Worm (Caenorhabditis elegans) whole organism, young adult: Measurements from ENCODE around the gene mlc-3.

Experiments
- B0035.1 ChIP-seq: sonication (generic microtip); optimal IDR thresholded peaks from 2 replicates; lab custom pipeline; 2016; ENCODE audit warnings: missing genetic modification characterization, mild to moderate bottlenecking, missing compliant biosample characterization, missing genotype, missing genetic modification reagents
- B0261.1 ChIP-seq: sonication (generic microtip); optimal IDR thresholded peaks from 2 replicates; lab custom pipeline; 2016; ENCODE audit warnings: mild to moderate bottlenecking, missing genetic modification characterization, moderate library complexity, missing compliant biosample characterization
- B0336.3 ChIP-seq: fragments of 200-800 bp; sonication (Bioruptor generic); IDR thresholded peaks from 2 replicates; pipeline ENCODE4 v1.3.6; 2022; ENCODE audit warnings: missing genetic modification characterization, missing compliant biosample characterization
- C06A6.2 ChIP-seq: fragments of 200-800 bp; sonication (Bioruptor generic); conservative IDR thresholded peaks from 2 replicates; pipeline ENCODE4 v1.3.6; 2022; ENCODE audit warnings: missing genetic modification characterization, missing compliant biosample characterization
- F52B5.7 ChIP-seq: sonication (generic microtip); optimal IDR thresholded peaks from 2 replicates; lab custom pipeline; 2016; ENCODE audit warnings: mild to moderate bottlenecking, missing genetic modification characterization, missing compliant biosample characterization
- T26A5.8 ChIP-seq: sonication (generic microtip); optimal IDR thresholded peaks from 2 replicates; lab custom pipeline; 2016; ENCODE audit warnings: missing genetic modification characterization, missing compliant biosample characterization
- Y53F4B.3 ChIP-seq: fragments of 200-800 bp; sonication (Bioruptor generic); IDR thresholded peaks from 2 replicates; pipeline ENCODE4 v1.3.6; 2022; ENCODE audit warnings: missing genetic modification reagents, missing genetic modification characterization, missing compliant biosample characterization
- Y56A3A.18 ChIP-seq: fragments of 200-800 bp; sonication (Bioruptor generic); IDR thresholded peaks from 2 replicates; pipeline ENCODE4 v1.3.6; 2022; ENCODE audit warnings: missing genetic modification reagents, missing genetic modification characterization, missing compliant biosample characterization
- Y67H2A.10 ChIP-seq: fragments of 200-800 bp; sonication (Bioruptor generic); conservative IDR thresholded peaks from 2 replicates; pipeline ENCODE4 v1.3.6; 2022; ENCODE audit warnings: missing genetic modification reagents, missing genetic modification characterization, missing compliant biosample characterization
- Y79H2A.3 ChIP-seq: fragments of 200-800 bp; sonication (Bioruptor generic); conservative IDR thresholded peaks from 2 replicates; pipeline ENCODE4 v1.3.6; 2022; ENCODE audit warnings: missing genetic modification reagents, missing genetic modification characterization, missing compliant biosample characterization
- Y95B8A.8 ChIP-seq: fragments of 200-800 bp; sonication (Bioruptor generic); IDR thresholded peaks from 2 replicates; pipeline ENCODE4 v1.3.6; 2022; ENCODE audit warnings: missing genetic modification reagents, missing genetic modification characterization, missing compliant biosample characterization
- ZK185.1 ChIP-seq: sonication (generic microtip); optimal IDR thresholded peaks from 2 replicates; lab custom pipeline; 2016; ENCODE audit warnings: mild to moderate bottlenecking, missing genetic modification characterization, missing compliant biosample characterization; ENCODE audit not compliant: poor library complexity, severe bottlenecking
- ama-1 ChIP-seq, 3 experiments: fragments of 150-350 bp in 1 of 3; sonication (generic microtip) in 2 of 3; optimal IDR thresholded peaks; 2 replicates each; lab custom pipeline; 2014 to 2018; ENCODE audit warnings: missing biosample characterization in 2 of 3, missing genetic modification characterization in 2 of 3, missing genetic modification reagents in 2 of 3
- aptf-3 ChIP-seq: fragments of 200-800 bp; sonication (Bioruptor generic); IDR thresholded peaks from 2 replicates; pipeline ENCODE4 v1.3.6; 2022; ENCODE audit warnings: missing genetic modification characterization, missing compliant biosample characterization
- attf-5 ChIP-seq: fragments of 200-800 bp; sonication (Bioruptor generic); optimal IDR thresholded peaks from 2 replicates; lab custom pipeline; 2018; ENCODE audit warnings: mild to moderate bottlenecking, missing genetic modification characterization, missing compliant biosample characterization
- attf-6 ChIP-seq: fragments of 200-800 bp; sonication (Bioruptor generic); IDR thresholded peaks from 2 replicates; pipeline ENCODE4 v1.3.6; 2022; ENCODE audit warnings: missing genetic modification reagents, missing genetic modification characterization, missing compliant biosample characterization
- cebp-1 ChIP-seq, 2 experiments: fragments of 200-800 bp in 1 of 2; sonication (Bioruptor generic) in 1 of 2; sonication (generic microtip) in 1 of 2; IDR thresholded peaks in 1 of 2; optimal IDR thresholded peaks in 1 of 2; 2 replicates each; pipeline versions ENCODE4 v1.3.6 to Lab custom; 2017 to 2022; ENCODE audit warnings: missing compliant biosample characterization in 2 of 2, missing genetic modification characterization in 2 of 2, mild to moderate bottlenecking in 1 of 2, missing genetic modification reagents in 1 of 2, moderate library complexity in 1 of 2
- cebp-2 ChIP-seq: fragments of 200-800 bp; sonication (Bioruptor generic); IDR thresholded peaks from 2 replicates; pipeline ENCODE4 v1.3.6; 2022; ENCODE audit warnings: missing genetic modification characterization, missing compliant biosample characterization
- ceh-100 ChIP-seq: fragments of 200-800 bp; sonication (Bioruptor generic); IDR thresholded peaks from 2 replicates; pipeline ENCODE4 v1.3.6; 2022; ENCODE audit warnings: missing genetic modification reagents, missing genetic modification characterization, missing compliant biosample characterization
- ceh-27 ChIP-seq: fragments of 200-800 bp; sonication (Bioruptor generic); optimal IDR thresholded peaks from 2 replicates; lab custom pipeline; 2018; ENCODE audit warnings: mild to moderate bottlenecking, missing genetic modification characterization, moderate library complexity, missing compliant biosample characterization
- ceh-40 ChIP-seq: fragments of 200-800 bp; sonication (Bioruptor generic); IDR thresholded peaks from 2 replicates; pipeline ENCODE4 v1.3.6; 2022; ENCODE audit warnings: missing genetic modification characterization, missing compliant biosample characterization
- chd-7 ChIP-seq: sonication (generic microtip); optimal IDR thresholded peaks from 2 replicates; lab custom pipeline; 2016; ENCODE audit warnings: mild to moderate bottlenecking, missing genetic modification characterization, moderate library complexity, missing compliant biosample characterization
- dox-1 ChIP-seq: fragments of 200-800 bp; sonication (Bioruptor generic); IDR thresholded peaks from 2 replicates; pipeline ENCODE4 v1.3.6; 2022; ENCODE audit warnings: missing genetic modification reagents, missing genetic modification characterization, missing compliant biosample characterization
- egl-18 ChIP-seq: fragments of 200-800 bp; sonication (Bioruptor generic); IDR thresholded peaks from 2 replicates; pipeline ENCODE4 v1.3.6; 2022; ENCODE audit warnings: missing genetic modification reagents, missing genetic modification characterization, missing compliant biosample characterization
- egl-44 ChIP-seq: fragments of 200-800 bp; sonication (Bioruptor generic); IDR thresholded peaks from 2 replicates; pipeline ENCODE4 v1.3.6; 2022; ENCODE audit warnings: missing genetic modification reagents, missing genetic modification characterization, missing compliant biosample characterization
- ets-4 ChIP-seq: fragments of 200-800 bp; sonication (Bioruptor generic); optimal IDR thresholded peaks from 2 replicates; lab custom pipeline; 2018; ENCODE audit warnings: mild to moderate bottlenecking, missing genetic modification characterization, missing compliant biosample characterization
- hmg-1.2 ChIP-seq: fragments of 200-800 bp; sonication (Bioruptor generic); IDR thresholded peaks from 2 replicates; pipeline ENCODE4 v1.3.6; 2022; ENCODE audit warnings: missing genetic modification reagents, missing genetic modification characterization, missing compliant biosample characterization
- hmg-20 ChIP-seq: fragments of 200-800 bp; sonication (Bioruptor generic); IDR thresholded peaks from 2 replicates; pipeline ENCODE4 v1.3.6; 2022; ENCODE audit warnings: missing genetic modification reagents, missing genetic modification characterization, missing compliant biosample characterization
- let-526 ChIP-seq: fragments of 200-800 bp; sonication (Bioruptor generic); IDR thresholded peaks from 2 replicates; pipeline ENCODE4 v1.3.6; 2022; ENCODE audit warnings: missing genetic modification reagents, missing genetic modification characterization, missing compliant biosample characterization
- lin-35 ChIP-seq, 3 experiments: fragments of 150-350 bp in 2 of 3; sonication (generic microtip) in 1 of 3; optimal IDR thresholded peaks; 2 replicates each; lab custom pipeline; 2014 to 2018; ENCODE audit warnings: missing biosample characterization in 3 of 3, missing genetic modification characterization in 3 of 3, missing genetic modification reagents in 3 of 3
- lin-40 ChIP-seq: sonication (generic microtip); optimal IDR thresholded peaks from 2 replicates; lab custom pipeline; 2016; ENCODE audit warnings: missing genetic modification characterization, mild to moderate bottlenecking, missing compliant biosample characterization, missing genotype, missing genetic modification reagents
- madf-10 ChIP-seq: sonication (generic microtip); optimal IDR thresholded peaks from 2 replicates; lab custom pipeline; 2016; ENCODE audit warnings: mild to moderate bottlenecking, missing genetic modification characterization, missing compliant biosample characterization
- madf-3 ChIP-seq: fragments of 200-800 bp; sonication (Bioruptor generic); IDR thresholded peaks from 2 replicates; pipeline ENCODE4 v1.3.6; 2022; ENCODE audit warnings: missing genetic modification reagents, missing genetic modification characterization, missing compliant biosample characterization
- madf-6 ChIP-seq: fragments of 200-800 bp; sonication (Bioruptor generic); IDR thresholded peaks from 2 replicates; pipeline ENCODE4 v1.3.6; 2022; ENCODE audit warnings: missing genetic modification reagents, missing genetic modification characterization, missing compliant biosample characterization
- mxl-1 ChIP-seq: sonication (generic microtip); optimal IDR thresholded peaks from 2 replicates; lab custom pipeline; 2016; ENCODE audit warnings: missing genetic modification characterization, missing compliant biosample characterization
- nfya-2 ChIP-seq: fragments of 200-800 bp; sonication (Bioruptor generic); IDR thresholded peaks from 2 replicates; pipeline ENCODE4 v1.3.6; 2022; ENCODE audit warnings: missing genetic modification reagents, missing genetic modification characterization, missing compliant biosample characterization
- nhr-120 ChIP-seq: fragments of 200-800 bp; sonication (Bioruptor generic); IDR thresholded peaks from 2 replicates; pipeline ENCODE4 v1.3.6; 2022; ENCODE audit warnings: missing genetic modification characterization, missing compliant biosample characterization
- nhr-27 ChIP-seq: fragments of 200-800 bp; sonication (Bioruptor generic); optimal IDR thresholded peaks from 2 replicates; lab custom pipeline; 2018; ENCODE audit warnings: mild to moderate bottlenecking, missing genetic modification characterization, moderate library complexity, missing compliant biosample characterization
- nhr-90 ChIP-seq: sonication (generic microtip); optimal IDR thresholded peaks from 2 replicates; lab custom pipeline; 2016; ENCODE audit warnings: missing genotype, mild to moderate bottlenecking, missing genetic modification characterization, missing compliant biosample characterization
- pbrm-1 ChIP-seq: fragments of 200-800 bp; sonication (Bioruptor generic); IDR thresholded peaks from 2 replicates; pipeline ENCODE4 v1.3.6; 2022; ENCODE audit warnings: missing genetic modification reagents, missing genetic modification characterization, missing compliant biosample characterization
- pha-4 ChIP-seq: fragments of 150-350 bp; sonication (generic microtip); optimal IDR thresholded peaks from 2 replicates; lab custom pipeline; 2014; ENCODE audit warnings: missing biosample characterization, missing genetic modification reagents, missing genetic modification characterization
- rec-8 ChIP-seq, 2 experiments: sonication (generic microtip); optimal IDR thresholded peaks; 2 replicates each; lab custom pipeline; 2016; ENCODE audit warnings: mild to moderate bottlenecking in 2 of 2, missing genetic modification characterization in 2 of 2, missing genetic modification reagents in 2 of 2, missing genotype in 2 of 2, missing biosample characterization in 1 of 2, missing compliant biosample characterization in 1 of 2, moderate library complexity in 1 of 2
- zim-3 ChIP-seq: sonication (generic microtip); optimal IDR thresholded peaks from 2 replicates; lab custom pipeline; 2017; ENCODE audit warnings: mild to moderate bottlenecking, missing genetic modification characterization, moderate library complexity, missing compliant biosample characterization
- ztf-18 ChIP-seq: sonication (generic microtip); optimal IDR thresholded peaks from 2 replicates; lab custom pipeline; 2016; ENCODE audit warnings: missing genotype, mild to moderate bottlenecking, missing genetic modification characterization, missing compliant biosample characterization
- ztf-25 ChIP-seq: fragments of 200-800 bp; sonication (Bioruptor generic); IDR thresholded peaks from 2 replicates; pipeline ENCODE4 v1.3.6; 2022; ENCODE audit warnings: missing genetic modification reagents, missing genetic modification characterization, missing compliant biosample characterization
- ztf-26 ChIP-seq: sonication (generic microtip); optimal IDR thresholded peaks from 2 replicates; lab custom pipeline; 2017; ENCODE audit warnings: missing genetic modification characterization, missing compliant biosample characterization

mlc-3 gene

DNA sequence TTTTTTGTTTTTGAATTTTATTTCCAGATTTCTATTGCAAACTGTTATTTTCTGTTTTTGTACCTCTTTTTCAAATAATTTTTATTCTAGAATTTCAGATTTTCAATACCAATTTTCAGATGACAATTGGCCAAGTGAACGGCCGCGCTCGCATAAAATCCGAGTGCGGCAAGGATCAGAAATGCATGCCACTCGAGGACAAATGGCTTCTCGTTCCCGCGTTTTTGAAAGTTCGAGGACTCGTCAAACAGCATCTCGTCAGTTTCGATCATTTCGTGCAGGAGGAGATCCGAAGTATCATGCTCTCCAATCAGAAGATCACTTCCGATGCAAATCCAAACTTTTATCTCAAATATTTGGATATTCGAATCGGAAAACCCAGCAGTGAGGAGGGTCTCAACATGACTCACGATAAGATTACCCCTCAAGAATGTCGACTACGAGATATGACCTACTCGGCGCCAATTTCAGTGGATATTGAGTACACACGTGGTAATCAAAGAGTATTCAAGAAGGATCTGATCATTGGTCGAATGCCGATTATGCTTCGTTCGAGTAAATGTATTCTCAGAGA is 7.5 kb upstream of the mlc-3 start, which contains the start of gene rpc-2 (continued):
- TF ChIP-seq attf-6 (GFP tag; lab: Robert Waterston, UW) (no peak), F52B5.7 (peak; percentile 69), zim-3 (tag; lab: Kevin White, UChicago) (no peak), ets-4 (GFP tag; lab: Kevin White, UChicago) (no peak), madf-3 (peak; percentile 47; the same call in 1 of the 2 replicates), T26A5.8 (tag; lab: Kevin White, UChicago) (peak; percentile 28), pbrm-1 (peak; percentile 32; the same call in 1 of the 2 replicates), let-526 (GFP tag; lab: Robert Waterston, UW) (no peak), Y53F4B.3 (GFP tag; lab: Robert Waterston, UW) (no peak), Y79H2A.3 (no peak), ztf-18 (tag; lab: Kevin White, UChicago) (no peak), nhr-27 (tag; lab: Kevin White, UChicago) (peak; percentile 1), dox-1 (0 out of 2 replicates have a peak, but pooled peaks have one; percentile 15), egl-18 (GFP tag; lab: Robert Waterston, UW) (no peak), attf-5 (no peak), B0336.3 (GFP tag; lab: Robert Waterston, UW) (peak; percentile 63; the same call in 1 of the 2 replicates), madf-6 (GFP tag; lab: Robert Waterston, UW) (peak; percentile 48; the same call in 1 of the 2 replicates), Y67H2A.10 (GFP tag; lab: Robert Waterston, UW) (no peak), nfya-2 (GFP tag; lab: Robert Waterston, UW) (0 out of 2 replicates have a peak, but pooled peaks have one; percentile 76), lin-40 (tag; lab: Kevin White, UChicago) (no peak), mxl-1 (tag; lab: Kevin White, UChicago) (no peak), ama-1 (optimal IDR thresholded peaks at IDR 0.05; lab: Kevin White, UChicago) (peak; percentile 52), ama-1 (GFP tag; optimal IDR thresholded peaks at IDR 0.05; lab: Kevin White, UChicago) (no peak), madf-10 (tag; lab: Kevin White, UChicago) (peak; percentile 26), hmg-1.2 (GFP tag; lab: Robert Waterston, UW) (0 out of 2 replicates have a peak, but pooled peaks have one; percentile 16), ceh-40 (GFP tag; lab: Robert Waterston, UW) (no peak), pha-4 (no peak), B0035.1 (tag; lab: Kevin White, UChicago) (peak; percentile 9), ceh-100 (no peak), Y56A3A.18 (peak; percentile 59; the same call in 1 of the 2 replicates), egl-44 (GFP tag; lab: Robert Waterston, UW) (0 out of 2 replicates have a peak, but pooled peaks have one; percentile 57), nhr-120 (GFP tag; lab: Robert Waterston, UW) (no peak), ztf-25 (GFP tag; lab: Robert Waterston, UW) (no peak), Y95B8A.8 (GFP tag; lab: Robert Waterston, UW) (peak; percentile 38; the same call in 1 of the 2 replicates), lin-35 (GFP tag; optimal IDR thresholded peaks at IDR 0.05; lab: Kevin White, UChicago) (no peak), C06A6.2 (GFP tag; lab: Robert Waterston, UW) (0 out of 2 replicates have a peak, but pooled peaks have one; percentile 39), ZK185.1 (tag; lab: Kevin White, UChicago) (no peak), hmg-20 (GFP tag; lab: Robert Waterston, UW) (0 out of 2 replicates have a peak, but pooled peaks have one; percentile 51), chd-7 (tag; lab: Kevin White, UChicago) (peak; percentile 85), cebp-1 (GFP tag; IDR thresholded peaks at IDR 0.05; lab: Robert Waterston, UW) (no peak), cebp-1 (tag; optimal IDR thresholded peaks at IDR 0.05; lab: Kevin White, UChicago) (peak; percentile 55), nhr-90 (tag; lab: Kevin White, UChicago) (peak; percentile 59), rec-8 (tag; optimal IDR thresholded peaks at IDR 0.05; lab: Kevin White, UChicago) (peak in 1 of 2 experiments; percentile 24), cebp-2 (0 out of 2 replicates have a peak, but pooled peaks have one; percentile 34), B0261.1 (tag; lab: Kevin White, UChicago) (no peak), ceh-27 (GFP tag; lab: Kevin White, UChicago) (no peak), ztf-26 (peak; percentile 3), aptf-3 (GFP tag; lab: Robert Waterston, UW) (0 out of 2 replicates have a peak, but pooled peaks have one; percentile 27)
